Worm (Caenorhabditis elegans) whole organism, midembryonic: ENCODE results near the gene F56C9.3.

ENCODE experiments used
- flt-1 ChIP-seq: fragments of 200-800 bp; sonication (Bioruptor generic); IDR thresholded peaks from 2 replicates; pipeline ENCODE4 v1.3.6; 2022; ENCODE audit warnings: missing genetic modification characterization, missing compliant biosample characterization
- klf-2 ChIP-seq: fragments of 200-800 bp; sonication (Bioruptor generic); conservative IDR thresholded peaks from 2 replicates; pipeline ENCODE4 v1.3.6; 2022; ENCODE audit warnings: missing genetic modification reagents, missing genetic modification characterization, missing compliant biosample characterization
- med-1 ChIP-seq: sonication (generic microtip); optimal IDR thresholded peaks from 2 replicates; lab custom pipeline; 2017; ENCODE audit warnings: missing genetic modification characterization, mild to moderate bottlenecking, missing compliant biosample characterization, antibody characterized with exemption, missing genetic modification reagents; ENCODE audit not compliant: insufficient read depth
- ztf-23 ChIP-seq: fragments of 200-800 bp; sonication (Bioruptor generic); IDR thresholded peaks from 2 replicates; pipeline ENCODE4 v1.3.6; 2022; ENCODE audit warnings: missing genetic modification reagents, missing genetic modification characterization, missing compliant biosample characterization
- ztf-29 ChIP-seq: fragments of 200-800 bp; sonication (Bioruptor generic); IDR thresholded peaks from 2 replicates; pipeline ENCODE4 v1.3.6; 2022; ENCODE audit warnings: missing genetic modification reagents, missing genetic modification characterization, missing compliant biosample characterization

- TF ChIP-seq ztf-29, result no peak
- TF ChIP-seq klf-2 (GFP tag; lab: Robert Waterston, UW), result no peak
- TF ChIP-seq med-1 (GFP tag; lab: Kevin White, UChicago), result no peak
- no peak for TF ChIP-seq flt-1 (GFP tag; lab: Robert Waterston, UW)
- TF ChIP-seq ztf-23 (GFP tag; lab: Robert Waterston, UW), result no peak
Measured at ce11 chrIII:7319390-7319789, 8.3 kb downstream of the F56C9.3 start, which contains the start of gene F56C9.8.
